Fruit fly (Drosophila melanogaster): Measurements from ENCODE around the gene scpr-B.
A peak's percentile ranks its signal among the peaks of the same experiment; 100 is the strongest.

DNA sequence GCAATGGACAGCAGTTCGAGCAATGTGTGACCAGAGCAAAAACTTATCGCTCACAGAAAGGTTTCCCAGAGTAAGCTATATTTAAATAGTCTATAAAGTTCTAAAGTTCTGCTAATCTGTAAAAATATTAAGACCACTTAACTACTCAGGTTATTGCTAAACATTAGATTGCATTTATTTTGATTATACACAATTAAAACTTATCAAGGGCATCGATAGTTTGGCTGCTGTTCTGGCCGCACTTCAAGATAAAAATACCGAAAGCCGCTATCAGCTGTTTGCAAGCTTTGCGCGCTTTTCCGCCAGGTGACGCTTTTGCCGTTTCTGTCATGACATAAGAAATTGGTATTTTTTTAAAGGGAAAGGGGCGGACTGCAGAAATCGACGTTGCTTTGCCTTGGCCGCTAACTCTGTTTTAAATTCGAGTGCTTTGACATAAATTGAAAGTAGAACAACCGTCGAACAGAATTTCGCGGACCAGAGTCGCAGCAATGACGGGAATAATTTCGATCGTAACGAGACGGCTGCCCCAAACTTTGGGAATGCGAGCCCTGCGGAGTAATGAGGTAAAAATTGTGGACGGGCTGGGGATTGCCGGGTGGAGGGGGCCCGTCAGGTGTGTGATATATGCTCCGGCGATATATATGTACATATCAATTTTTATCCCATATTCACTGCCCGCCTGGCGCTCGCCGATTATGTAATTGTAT is 3.3 kb upstream of the scpr-B start, which contains the start of the genes CG17734 and CG5214:
- TF ChIP-seq fd59A (GFP tag; optimal IDR thresholded peaks at IDR 0.05) (no peak), lz (GFP tag; optimal IDR thresholded peaks at IDR 0.05) (peak; percentile 53), vri (GFP tag; optimal IDR thresholded peaks at IDR 0.05) (peak; percentile 95), CG6276 (GFP tag; optimal IDR thresholded peaks at IDR 0.05) (no peak), Lpt (GFP tag; optimal IDR thresholded peaks at IDR 0.05) (no peak), CG3032 (tag; optimal IDR thresholded peaks at IDR 0.05) (no peak)

All from whole organism, prepupa.